Worm (Caenorhabditis elegans) whole organism, mixed stage, embryonic: ENCODE measurements around the gene T14G8.3.

ENCODE experiments used
- M03D4.4 ChIP-seq: sonication (generic microtip); optimal IDR thresholded peaks from 2 replicates; lab custom pipeline; 2017; ENCODE audit warnings: mild to moderate bottlenecking, missing genetic modification characterization, missing compliant biosample characterization
- bed-3 ChIP-seq: fragments of 200-800 bp; sonication (Bioruptor generic); optimal IDR thresholded peaks from 3 replicates; lab custom pipeline; 2018; ENCODE audit warnings: mild to moderate bottlenecking, missing genetic modification characterization, moderate library complexity, missing compliant biosample characterization
- blmp-1 ChIP-seq: fragments of 150-350 bp; optimal IDR thresholded peaks from 2 replicates; lab custom pipeline; 2014; ENCODE audit warnings: missing biosample characterization, missing genetic modification characterization
- ceh-39 ChIP-seq: fragments of 150-350 bp; optimal IDR thresholded peaks from 2 replicates; lab custom pipeline; 2014; ENCODE audit warnings: missing biosample characterization, missing genetic modification characterization
- ceh-43 ChIP-seq: fragments of 200-800 bp; sonication (Bioruptor generic); optimal IDR thresholded peaks from 2 replicates; lab custom pipeline; 2018; ENCODE audit warnings: mild to moderate bottlenecking, missing genetic modification characterization, moderate library complexity, missing compliant biosample characterization
- ceh-83 ChIP-seq: fragments of 200-800 bp; sonication (Bioruptor generic); optimal IDR thresholded peaks from 2 replicates; lab custom pipeline; 2018; ENCODE audit warnings: mild to moderate bottlenecking, missing genetic modification characterization, missing compliant biosample characterization
- ces-1 ChIP-seq: fragments of 150-350 bp; optimal IDR thresholded peaks from 2 replicates; lab custom pipeline; 2014; ENCODE audit warnings: missing biosample characterization, missing genetic modification reagents, missing genetic modification characterization
- cnd-1 ChIP-seq: fragments of 200-800 bp; sonication (Bioruptor generic); optimal IDR thresholded peaks from 2 replicates; lab custom pipeline; 2018; ENCODE audit warnings: mild to moderate bottlenecking, missing genetic modification characterization, missing compliant biosample characterization
- drap-1 ChIP-seq: fragments of 200-800 bp; sonication (Bioruptor generic); optimal IDR thresholded peaks from 3 replicates; lab custom pipeline; 2018; ENCODE audit warnings: mild to moderate bottlenecking, missing genetic modification characterization, missing compliant biosample characterization
- elt-1 ChIP-seq: sonication (generic microtip); optimal IDR thresholded peaks from 2 replicates; lab custom pipeline; 2017; ENCODE audit warnings: missing genetic modification characterization, mild to moderate bottlenecking, missing compliant biosample characterization, antibody characterized with exemption, moderate library complexity, borderline replicate concordance; ENCODE audit not compliant: insufficient read depth
- flh-1 ChIP-seq: fragments of 200-800 bp; sonication (Bioruptor generic); optimal IDR thresholded peaks from 2 replicates; lab custom pipeline; 2018; ENCODE audit warnings: mild to moderate bottlenecking, missing genetic modification characterization, moderate library complexity, missing compliant biosample characterization
- ham-2 ChIP-seq: fragments of 200-800 bp; sonication (Bioruptor generic); optimal IDR thresholded peaks from 2 replicates; lab custom pipeline; 2018; ENCODE audit warnings: mild to moderate bottlenecking, missing genetic modification characterization, missing compliant biosample characterization
- hlh-1 ChIP-seq: fragments of 150-350 bp; optimal IDR thresholded peaks from 2 replicates; lab custom pipeline; 2014; ENCODE audit warnings: missing biosample characterization, missing genetic modification reagents, missing genetic modification characterization
- lin-32 ChIP-seq: fragments of 200-800 bp; sonication (Bioruptor generic); optimal IDR thresholded peaks from 2 replicates; lab custom pipeline; 2018; ENCODE audit warnings: mild to moderate bottlenecking, missing genetic modification characterization, missing compliant biosample characterization
- lsy-2 ChIP-seq: fragments of 150-350 bp; optimal IDR thresholded peaks from 2 replicates; lab custom pipeline; 2014; ENCODE audit warnings: missing biosample characterization, missing genetic modification characterization
- mab-5 ChIP-seq: fragments of 150-350 bp; optimal IDR thresholded peaks from 2 replicates; lab custom pipeline; 2014; ENCODE audit warnings: missing biosample characterization, missing genetic modification characterization
- mls-2 ChIP-seq: sonication (generic microtip); optimal IDR thresholded peaks from 2 replicates; lab custom pipeline; 2016; ENCODE audit warnings: mild to moderate bottlenecking, missing genetic modification characterization, moderate library complexity, missing compliant biosample characterization
- nhr-12 ChIP-seq: fragments of 150-350 bp; optimal IDR thresholded peaks from 2 replicates; lab custom pipeline; 2014; ENCODE audit warnings: missing biosample characterization, missing genetic modification characterization
- nhr-237 ChIP-seq: fragments of 150-350 bp; optimal IDR thresholded peaks from 2 replicates; lab custom pipeline; 2014; ENCODE audit warnings: missing biosample characterization, missing genetic modification characterization
- nhr-28 ChIP-seq: fragments of 150-350 bp; optimal IDR thresholded peaks from 2 replicates; lab custom pipeline; 2014; ENCODE audit warnings: missing biosample characterization, missing genetic modification characterization
- nhr-76 ChIP-seq: sonication (generic microtip); optimal IDR thresholded peaks from 2 replicates; lab custom pipeline; 2017; ENCODE audit warnings: missing biosample characterization, missing genetic modification characterization
- sem-2 ChIP-seq: fragments of 200-800 bp; sonication (Bioruptor generic); optimal IDR thresholded peaks from 2 replicates; lab custom pipeline; 2018; ENCODE audit warnings: mild to moderate bottlenecking, missing genetic modification characterization, missing compliant biosample characterization
- snpc-4 ChIP-seq: fragments of 150-350 bp; optimal IDR thresholded peaks from 2 replicates; lab custom pipeline; 2014; ENCODE audit warnings: missing biosample characterization, missing genetic modification characterization
- sptf-1 ChIP-seq: sonication (generic microtip); optimal IDR thresholded peaks from 2 replicates; lab custom pipeline; 2017; ENCODE audit warnings: mild to moderate bottlenecking, missing genetic modification characterization, moderate library complexity, missing compliant biosample characterization
- tbx-8 ChIP-seq: fragments of 200-800 bp; sonication (Bioruptor generic); optimal IDR thresholded peaks from 2 replicates; lab custom pipeline; 2018; ENCODE audit warnings: mild to moderate bottlenecking, missing genetic modification characterization, moderate library complexity, missing compliant biosample characterization
- unc-120 ChIP-seq: sonication (generic microtip); optimal IDR thresholded peaks from 2 replicates; lab custom pipeline; 2017; ENCODE audit warnings: missing genetic modification characterization, missing compliant biosample characterization; ENCODE audit not compliant: poor library complexity, severe bottlenecking
- unc-62 ChIP-seq: fragments of 150-350 bp; optimal IDR thresholded peaks from 2 replicates; lab custom pipeline; 2014; ENCODE audit warnings: missing biosample characterization, missing genetic modification reagents, missing genetic modification characterization
- zip-8 ChIP-seq: fragments of 150-350 bp; optimal IDR thresholded peaks from 2 replicates; lab custom pipeline; 2014; ENCODE audit warnings: missing biosample characterization, missing genetic modification characterization
- ztf-11 ChIP-seq: fragments of 150-350 bp; optimal IDR thresholded peaks from 2 replicates; lab custom pipeline; 2014; ENCODE audit warnings: missing biosample characterization, missing genetic modification characterization

Gene T14G8.3

DNA sequence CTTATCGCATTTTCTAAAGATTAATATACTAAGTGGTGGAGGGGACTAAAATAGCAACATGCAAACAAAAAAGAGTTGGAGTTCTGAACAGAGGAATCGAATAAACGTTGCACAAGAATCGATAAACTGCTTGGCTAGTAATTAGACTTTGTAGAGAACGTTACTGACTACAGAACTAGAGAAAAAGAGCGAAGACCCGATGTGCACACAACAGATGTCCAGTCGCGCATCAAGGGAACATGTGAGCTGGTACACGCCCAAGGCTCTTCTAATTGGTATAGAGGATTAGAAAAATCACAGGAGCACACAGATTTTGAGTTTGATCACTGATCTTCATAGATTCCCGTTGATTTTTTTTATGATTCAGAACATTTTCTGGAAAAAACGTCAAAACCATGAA is 6.9 kb upstream of the T14G8.3 start:
- peak; percentile 66 for TF ChIP-seq ces-1 (GFP tag; lab: Kevin White, UChicago)
- peak; percentile 64 for TF ChIP-seq lin-32
- peak; percentile 9 for TF ChIP-seq hlh-1 (tag; lab: Kevin White, UChicago)
- no peak for TF ChIP-seq drap-1 (GFP tag; lab: Kevin White, UChicago)
- TF ChIP-seq ceh-39 (tag; lab: Kevin White, UChicago): peak; percentile 35

DNA sequence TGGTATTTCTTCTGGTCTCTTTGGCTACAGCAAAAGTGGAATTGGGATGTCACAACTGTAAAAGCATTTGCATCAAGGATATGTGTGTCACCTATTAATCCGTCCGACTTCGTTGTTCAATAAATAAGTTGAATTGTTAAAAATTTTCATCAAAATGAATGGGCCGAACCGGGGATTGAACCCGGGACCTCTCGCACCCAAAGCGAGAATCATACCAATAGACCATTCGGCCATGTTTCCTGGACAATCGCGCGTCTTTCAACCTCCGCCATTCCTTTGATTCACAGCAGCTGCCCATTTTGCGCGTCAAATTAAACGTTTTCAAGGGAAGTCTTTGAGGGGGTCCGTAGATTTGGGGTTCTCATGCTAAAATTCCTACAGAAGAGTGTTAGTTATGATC is 6.4 kb upstream of the T14G8.3 start:
- TF ChIP-seq ztf-11 (tag; lab: Kevin White, UChicago) (no peak), nhr-76 (no peak), zip-8 (tag; lab: Kevin White, UChicago) (no peak), tbx-8 (no peak), lsy-2 (tag; lab: Kevin White, UChicago) (no peak), mab-5 (tag; lab: Kevin White, UChicago) (no peak), ceh-83 (GFP tag; lab: Kevin White, UChicago) (no peak), bed-3 (GFP tag; lab: Kevin White, UChicago) (no peak), sem-2 (no peak), unc-62 (GFP tag; lab: Kevin White, UChicago) (no peak), ceh-39 (tag; lab: Kevin White, UChicago) (no peak), cnd-1 (tag; lab: Kevin White, UChicago) (no peak), nhr-12 (tag; lab: Kevin White, UChicago) (no peak), nhr-237 (no peak), mls-2 (tag; lab: Kevin White, UChicago) (no peak), M03D4.4 (no peak), nhr-28 (no peak), ham-2 (GFP tag; lab: Kevin White, UChicago) (no peak), elt-1 (tag; lab: Kevin White, UChicago) (no peak)
- TF ChIP-seq, all 35 proteins: peak for 0

DNA sequence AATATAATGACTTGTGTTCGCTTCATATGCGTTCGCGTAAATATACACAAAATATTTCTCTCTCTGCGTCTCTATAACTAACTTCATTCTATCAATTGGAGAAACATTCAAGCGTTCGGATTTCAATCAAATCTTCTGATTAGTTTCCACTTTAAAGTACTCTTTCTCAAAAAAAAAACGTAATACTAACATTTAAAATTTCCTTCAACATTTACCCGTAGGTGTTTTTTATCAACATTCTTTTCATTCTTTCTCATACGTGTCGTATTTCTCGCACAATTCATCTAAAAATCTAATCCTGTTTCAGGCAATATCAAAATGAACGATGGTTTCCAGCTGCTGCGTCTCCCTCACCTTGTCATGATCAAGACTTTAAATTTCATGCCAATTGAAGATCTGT is 3.3 kb upstream of the T14G8.3 start, which contains the start of gene T14G8.2:
Gene T14G8.2 (plus strand): TSS at position 301 of the 400 bp plus-strand sequence.
- TF ChIP-seq ces-1 (GFP tag; lab: Kevin White, UChicago) (peak; percentile 10), nhr-28 (no peak), bed-3 (GFP tag; lab: Kevin White, UChicago) (no peak), ceh-43 (GFP tag; lab: Kevin White, UChicago) (no peak)

DNA sequence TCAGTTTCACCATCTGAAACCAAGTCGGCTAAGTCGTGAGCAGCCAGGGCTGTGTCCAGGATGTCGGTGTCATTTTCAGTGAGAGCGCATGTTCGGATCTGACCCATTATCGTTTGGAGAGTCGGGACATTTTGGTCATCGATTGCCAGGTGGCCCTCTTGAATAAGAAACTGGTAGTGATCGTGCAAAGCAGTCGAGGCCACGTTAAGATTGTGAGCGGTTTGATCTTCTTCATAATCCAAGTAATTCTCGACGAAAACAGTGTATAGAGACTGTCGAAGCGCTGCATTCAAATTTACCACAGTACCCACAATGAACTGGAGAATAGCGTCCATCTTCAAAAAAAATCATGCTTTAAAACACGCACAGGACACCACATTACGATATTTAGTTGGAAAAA is 1.5 kb downstream of the T14G8.3 start, which contains the start of gene T14G8.6:
Gene T14G8.6 (minus strand): TSS at position 338 of the 400 bp plus-strand sequence.
- TF ChIP-seq snpc-4 (tag; lab: Kevin White, UChicago) (no peak), lsy-2 (tag; lab: Kevin White, UChicago) (no peak)

DNA sequence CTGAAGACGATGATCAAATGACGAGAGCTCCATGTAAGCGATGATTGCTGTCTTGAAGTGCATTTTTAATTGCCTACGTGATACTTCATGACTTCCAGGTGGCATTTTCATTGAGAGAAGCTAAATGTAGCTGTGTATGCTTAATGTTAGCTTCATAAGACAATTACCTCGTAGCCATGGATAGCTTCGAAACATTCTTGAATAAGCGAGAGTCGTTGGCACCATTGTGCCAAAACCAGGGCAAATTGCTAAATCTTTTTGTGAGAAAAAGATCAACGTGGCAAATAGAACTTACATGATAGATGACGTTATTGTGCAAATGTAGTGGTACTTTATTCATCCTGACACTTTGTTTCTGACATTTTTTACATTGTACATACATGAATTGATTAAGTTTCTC is 2.2 kb downstream of the T14G8.3 start:
- no peak for TF ChIP-seq unc-62 (GFP tag; lab: Kevin White, UChicago)
- TF ChIP-seq mls-2 (tag; lab: Kevin White, UChicago): no peak
- TF ChIP-seq zip-8 (tag; lab: Kevin White, UChicago): no peak
- no peak for TF ChIP-seq unc-120 (tag; lab: Kevin White, UChicago)
- no peak for TF ChIP-seq ztf-11 (tag; lab: Kevin White, UChicago)
- TF ChIP-seq ceh-43 (GFP tag; lab: Kevin White, UChicago): no peak
- no peak for TF ChIP-seq elt-1 (tag; lab: Kevin White, UChicago)
- TF ChIP-seq snpc-4 (tag; lab: Kevin White, UChicago): no peak

DNA sequence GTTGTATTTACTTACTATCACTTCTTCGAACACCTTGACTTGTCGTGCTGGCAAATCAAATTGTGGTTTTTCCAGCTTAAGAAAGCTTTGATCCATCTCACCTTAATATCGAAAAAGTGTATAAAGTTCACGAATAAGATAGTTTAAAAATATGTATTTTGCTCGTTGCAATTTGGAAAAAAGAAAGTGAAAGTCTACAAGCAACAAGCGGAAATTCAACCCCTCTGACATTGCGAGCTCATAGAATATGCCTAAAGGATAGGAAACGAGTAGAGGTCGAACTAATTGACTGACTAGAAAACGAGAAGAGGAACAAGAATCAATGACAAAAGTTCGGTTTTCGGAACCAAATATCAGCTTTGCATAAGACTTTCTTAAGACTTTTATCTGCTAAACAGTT is 2.8 kb downstream of the T14G8.3 start, which contains the start of gene T14G8.4:
Gene T14G8.4 (minus strand): TSS at position 101 of the 400 bp plus-strand sequence.
- TF ChIP-seq unc-120 (tag; lab: Kevin White, UChicago): no peak
- no peak for TF ChIP-seq nhr-28
- TF ChIP-seq blmp-1 (tag; lab: Kevin White, UChicago): no peak
- no peak for TF ChIP-seq unc-62 (GFP tag; lab: Kevin White, UChicago)
- no peak for TF ChIP-seq drap-1 (GFP tag; lab: Kevin White, UChicago)
- no peak for TF ChIP-seq lsy-2 (tag; lab: Kevin White, UChicago)
- TF ChIP-seq bed-3 (GFP tag; lab: Kevin White, UChicago): no peak
- no peak for TF ChIP-seq cnd-1 (tag; lab: Kevin White, UChicago)
- TF ChIP-seq flh-1 (GFP tag; lab: Kevin White, UChicago): no peak
- no peak for TF ChIP-seq sptf-1 (tag; lab: Kevin White, UChicago)
